Fruit fly (Drosophila melanogaster): Measurements from ENCODE around the gene mRpL38.

Gene mRpL38

DNA sequence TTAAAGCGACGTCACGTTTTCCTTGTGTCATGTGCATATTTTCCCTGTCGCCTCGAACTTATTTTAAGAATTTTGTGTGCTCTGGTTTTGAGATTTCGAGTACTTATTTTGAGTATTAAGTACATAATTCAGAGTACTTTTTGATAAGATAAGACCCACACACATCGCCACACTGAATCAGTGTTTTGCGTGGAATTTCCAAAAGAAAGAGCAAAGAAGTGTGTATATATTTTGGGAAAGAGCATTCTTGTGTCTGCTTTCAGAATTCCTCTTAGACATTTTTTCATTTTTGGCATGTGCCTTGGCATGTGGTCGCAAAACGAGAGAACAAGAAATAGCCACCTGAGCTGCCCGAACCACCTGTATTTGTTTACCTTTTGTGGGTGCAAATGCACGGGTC, 10.3 kb upstream of the mRpL38 start:
- TF ChIP-seq Hr51 (GFP tag; optimal IDR thresholded peaks at IDR 0.05), result no peak
- no peak for TF ChIP-seq sim (GFP tag; IDR thresholded peaks at IDR 0.05)
- TF ChIP-seq gce (GFP tag; IDR thresholded peaks at IDR 0.05), result no peak
- TF ChIP-seq NFAT (GFP tag; IDR thresholded peaks at IDR 0.05), result no peak
- no peak for TF ChIP-seq CG1647 (GFP tag; optimal IDR thresholded peaks at IDR 0.05)
- TF ChIP-seq CG7357 (GFP tag; IDR thresholded peaks at IDR 0.05), result no peak
- TF ChIP-seq Rfx (GFP tag; IDR thresholded peaks at IDR 0.05), result 0 out of 2 replicates have a peak, but pooled peaks have one; percentile 17
- TF ChIP-seq trem (tag; optimal IDR thresholded peaks at IDR 0.05), result no peak
- TF ChIP-seq CG2129 (GFP tag; IDR thresholded peaks at IDR 0.05; ENCODE audit: partially characterized antibody), result no peak
- no peak for TF ChIP-seq pnt (GFP tag; optimal IDR thresholded peaks at IDR 0.05)
- TF ChIP-seq Scr (GFP tag; IDR thresholded peaks at IDR 0.05; ENCODE audit: partially characterized antibody), result no peak
- TF ChIP-seq cg (GFP tag; optimal IDR thresholded peaks at IDR 0.05), result no peak
- no peak for TF ChIP-seq CG8944 (GFP tag; optimal IDR thresholded peaks at IDR 0.05)
- TF ChIP-seq ap (GFP tag; IDR thresholded peaks at IDR 0.05), result no peak
- TF ChIP-seq Mrtf (GFP tag; IDR thresholded peaks at IDR 0.05), result no peak
- TF ChIP-seq CG4730 (GFP tag; IDR thresholded peaks at IDR 0.05), result no peak
- TF ChIP-seq h (optimal IDR thresholded peaks at IDR 0.05), result no peak
- no peak for TF ChIP-seq gcm2 (GFP tag; optimal IDR thresholded peaks at IDR 0.05)
- no peak for TF ChIP-seq Dad (GFP tag; optimal IDR thresholded peaks at IDR 0.05)
- no peak for TF ChIP-seq NC2α (GFP tag; optimal IDR thresholded peaks at IDR 0.05)
- peak; percentile 10 for TF ChIP-seq grau (tag; optimal IDR thresholded peaks at IDR 0.05)
- TF ChIP-seq CG6272 (GFP tag; IDR thresholded peaks at IDR 0.05), result no peak
- TF ChIP-seq wor (GFP tag; IDR thresholded peaks at IDR 0.05), result no peak
- no peak for TF ChIP-seq CG6791 (GFP tag; IDR thresholded peaks at IDR 0.05; ENCODE audit: partially characterized antibody)
- TF ChIP-seq sug (tag; optimal IDR thresholded peaks at IDR 0.05), result peak; percentile 8
- TF ChIP-seq Abd-B (GFP tag; optimal IDR thresholded peaks at IDR 0.05), result no peak
- TF ChIP-seq CG1832 (GFP tag; optimal IDR thresholded peaks at IDR 0.05), result no peak
- peak; percentile 24; the same call in 1 of the 2 replicates for TF ChIP-seq CG9932 (GFP tag; IDR thresholded peaks at IDR 0.05)
- TF ChIP-seq CG7372 (GFP tag; IDR thresholded peaks at IDR 0.05), result no peak
- TF ChIP-seq D19A (tag; optimal IDR thresholded peaks at IDR 0.05), result peak; percentile 95
- TF ChIP-seq CG3281 (GFP tag; optimal IDR thresholded peaks at IDR 0.05), result peak; percentile 39
- TF ChIP-seq sc (optimal IDR thresholded peaks at IDR 0.05), result no peak
- no peak for TF ChIP-seq sc (GFP tag; optimal IDR thresholded peaks at IDR 0.05)
- no peak for TF ChIP-seq Neu2 (GFP tag; optimal IDR thresholded peaks at IDR 0.05; ENCODE audit: borderline replicate concordance)
- no peak for TF ChIP-seq CG1602 (GFP tag; optimal IDR thresholded peaks at IDR 0.05)
- TF ChIP-seq ewg (GFP tag; optimal IDR thresholded peaks at IDR 0.05), result no peak
- TF ChIP-seq bab2 (GFP tag; optimal IDR thresholded peaks at IDR 0.05), result no peak
- no peak for TF ChIP-seq CG18599 (GFP tag; optimal IDR thresholded peaks at IDR 0.05)
- TF ChIP-seq CG3995 (GFP tag; optimal IDR thresholded peaks at IDR 0.05), result no peak
- TF ChIP-seq psq (GFP tag; optimal IDR thresholded peaks at IDR 0.05), result no peak
- peak; percentile 63 for TF ChIP-seq Ets65A (GFP tag)
- TF ChIP-seq hkb (optimal IDR thresholded peaks at IDR 0.05), result no peak
- TF ChIP-seq hkb (GFP tag; IDR thresholded peaks at IDR 0.05), result no peak
- TF ChIP-seq vnd (GFP tag; IDR thresholded peaks at IDR 0.05; ENCODE audit: partially characterized antibody), result no peak
- no peak for TF ChIP-seq CG17829 (tag; optimal IDR thresholded peaks at IDR 0.05)
- no peak for TF ChIP-seq ash1 (GFP tag; optimal IDR thresholded peaks at IDR 0.05)
- peak; percentile 73 for TF ChIP-seq sd (tag; optimal IDR thresholded peaks at IDR 0.05)
- no peak for TF ChIP-seq CG17186 (GFP tag; optimal IDR thresholded peaks at IDR 0.05)
- peak; percentile 29; the same call in 1 of the 3 replicates for TF ChIP-seq dysf (GFP tag; IDR thresholded peaks at IDR 0.05)
- no peak for TF ChIP-seq Six4 (GFP tag; optimal IDR thresholded peaks at IDR 0.05)
- TF ChIP-seq Mes4 (GFP tag; optimal IDR thresholded peaks at IDR 0.05), result no peak
- TF ChIP-seq CG6254 (GFP tag; optimal IDR thresholded peaks at IDR 0.05), result no peak
- no peak for TF ChIP-seq croc (GFP tag; conservative IDR thresholded peaks at IDR 0.05)

Measured in whole organism, embryonic.